Fruit fly (Drosophila melanogaster) whole organism, pupa: ENCODE data around the gene SK.
A peak's percentile ranks its signal among the peaks of the same experiment; 100 is the strongest.

Experiments
- CG10348 ChIP-seq: fragments of 200-800 bp; sonication (Bioruptor generic); IDR thresholded peaks from 2 replicates; pipeline ENCODE4 v1.3.6; 2022; ENCODE audit warnings: missing biosample characterization, missing genetic modification characterization
- CG12605 ChIP-seq: fragments of 200-800 bp; sonication (Bioruptor generic); IDR thresholded peaks from 2 replicates; pipeline ENCODE4 v1.3.6; 2022; ENCODE audit warnings: missing biosample characterization, missing genetic modification characterization
- CG13204 ChIP-seq: fragments of 200-800 bp; sonication (Bioruptor generic); optimal IDR thresholded peaks from 2 replicates; lab custom pipeline; 2018; ENCODE audit warnings: missing biosample characterization, mild to moderate bottlenecking, missing genetic modification characterization, moderate library complexity
- CG14655 ChIP-seq: fragments of 200-800 bp; sonication (Bioruptor generic); optimal IDR thresholded peaks from 3 replicates; lab custom pipeline; 2017; ENCODE audit warnings: mild to moderate bottlenecking, missing biosample characterization, missing genetic modification reagents, missing genetic modification characterization
- CG15710 ChIP-seq: fragments of 200-800 bp; sonication (Bioruptor generic); optimal IDR thresholded peaks from 2 replicates; lab custom pipeline; 2018; ENCODE audit warnings: missing biosample characterization, mild to moderate bottlenecking, missing genetic modification characterization, moderate library complexity
- CG17806 ChIP-seq: fragments of 200-800 bp; sonication (Bioruptor generic); optimal IDR thresholded peaks from 2 replicates; lab custom pipeline; 2018; ENCODE audit warnings: missing biosample characterization, mild to moderate bottlenecking, missing genetic modification characterization, moderate library complexity
- CG32121 ChIP-seq: fragments of 200-800 bp; sonication (Bioruptor generic); IDR thresholded peaks from 2 replicates; pipeline ENCODE4 v1.3.6; 2022; ENCODE audit warnings: missing biosample characterization, missing genetic modification characterization
- CG34367 ChIP-seq: fragments of 200-800 bp; sonication (Bioruptor generic); optimal IDR thresholded peaks from 2 replicates; lab custom pipeline; 2018; ENCODE audit warnings: missing biosample characterization, mild to moderate bottlenecking, missing genetic modification characterization
- CG4496 ChIP-seq: fragments of 200-800 bp; sonication (Bioruptor generic); IDR thresholded peaks from 3 replicates; pipeline ENCODE4 v1.3.6; 2022; ENCODE audit warnings: missing biosample characterization, missing genetic modification characterization
- CG8159 ChIP-seq: fragments of 200-800 bp; sonication (Bioruptor generic); optimal IDR thresholded peaks from 3 replicates; lab custom pipeline; 2018; ENCODE audit warnings: missing biosample characterization, mild to moderate bottlenecking, missing genetic modification characterization, moderate library complexity
- CG8301 ChIP-seq: fragments of 200-800 bp; sonication (Bioruptor generic); optimal IDR thresholded peaks from 2 replicates; lab custom pipeline; 2018; ENCODE audit warnings: missing biosample characterization, mild to moderate bottlenecking, missing genetic modification characterization
- CG9948 ChIP-seq: fragments of 200-800 bp; sonication (Bioruptor generic); optimal IDR thresholded peaks from 2 replicates; lab custom pipeline; 2018; ENCODE audit warnings: missing biosample characterization, mild to moderate bottlenecking, missing genetic modification characterization, moderate library complexity
- D1 ChIP-seq: fragments of 200-800 bp; sonication (Bioruptor generic); optimal IDR thresholded peaks from 2 replicates; lab custom pipeline; 2018; ENCODE audit warnings: missing biosample characterization, mild to moderate bottlenecking, missing genetic modification characterization, moderate library complexity
- EcR ChIP-seq: fragments of 200-800 bp; sonication (Bioruptor generic); optimal IDR thresholded peaks from 3 replicates; lab custom pipeline; 2019; ENCODE audit warnings: missing biosample characterization, missing genetic modification characterization, mild to moderate bottlenecking, moderate library complexity, missing genetic modification reagents
- Ets98B ChIP-seq: fragments of 200-800 bp; sonication (Bioruptor generic); IDR thresholded peaks from 2 replicates; pipeline ENCODE4 v1.3.6; 2022; ENCODE audit warnings: missing biosample characterization, missing genetic modification characterization
- Pif1A ChIP-seq: fragments of 200-800 bp; sonication (Bioruptor generic); optimal IDR thresholded peaks from 3 replicates; lab custom pipeline; 2016; ENCODE audit warnings: missing biosample characterization, missing genetic modification characterization
- Pif1B ChIP-seq: fragments of 200-800 bp; sonication (Bioruptor generic); optimal IDR thresholded peaks from 3 replicates; lab custom pipeline; 2016; ENCODE audit warnings: missing biosample characterization, missing genetic modification characterization
- Snoo ChIP-seq: fragments of 200-800 bp; sonication (Bioruptor generic); optimal IDR thresholded peaks from 3 replicates; lab custom pipeline; 2017; ENCODE audit warnings: missing biosample characterization, mild to moderate bottlenecking, missing genetic modification characterization, inconsistent platforms
- fd96Ca ChIP-seq: fragments of 200-800 bp; sonication (Bioruptor generic); IDR thresholded peaks from 3 replicates; pipeline ENCODE4 v1.3.6; 2022; ENCODE audit warnings: missing biosample characterization, missing genetic modification characterization
- gl ChIP-seq: fragments of 200-800 bp; sonication (Bioruptor generic); optimal IDR thresholded peaks from 2 replicates; lab custom pipeline; 2018; ENCODE audit warnings: missing biosample characterization, mild to moderate bottlenecking, missing genetic modification characterization
- rn ChIP-seq: fragments of 200-800 bp; sonication (Bioruptor generic); IDR thresholded peaks from 2 replicates; pipeline ENCODE4 v1.3.6; 2022; ENCODE audit warnings: missing biosample characterization, missing genetic modification characterization

Gene SK

dm6 chrX:5408869-5409268, 68.8 kb downstream of the SK start:
- TF ChIP-seq Pif1A (GFP tag; lab: Kevin White, UChicago) (no peak), CG17806 (tag; lab: Kevin White, UChicago) (no peak), CG13204 (no peak), CG14655 (GFP tag; lab: Kevin White, UChicago) (no peak), CG8301 (no peak), fd96Ca (GFP tag; lab: Robert Waterston, UW) (no peak), CG34367 (no peak), rn (GFP tag; lab: Robert Waterston, UW) (no peak), gl (tag; lab: Kevin White, UChicago) (no peak), CG8159 (no peak), EcR (GFP tag; lab: Kevin White, UChicago) (no peak), Ets98B (GFP tag; lab: Robert Waterston, UW) (no peak), D1 (tag; lab: Kevin White, UChicago) (no peak), CG10348 (GFP tag; lab: Robert Waterston, UW) (no peak), Snoo (tag; lab: Kevin White, UChicago) (no peak), Pif1B (GFP tag; lab: Kevin White, UChicago) (no peak), CG15710 (no peak)

dm6 chrX:5410749-5411148, 70.7 kb downstream of the SK start, which contains the start of gene NAAT1:
TSS of gene NAAT1 (minus strand) at chrX:5410849.
- TF ChIP-seq CG14655 (GFP tag; lab: Kevin White, UChicago) (no peak), CG15710 (no peak), CG8159 (no peak), CG10348 (GFP tag; lab: Robert Waterston, UW) (no peak), Pif1B (GFP tag; lab: Kevin White, UChicago) (no peak), gl (tag; lab: Kevin White, UChicago) (no peak), D1 (tag; lab: Kevin White, UChicago) (no peak), Ets98B (GFP tag; lab: Robert Waterston, UW) (no peak), Pif1A (GFP tag; lab: Kevin White, UChicago) (no peak), CG34367 (no peak), CG13204 (no peak), CG4496 (GFP tag; lab: Robert Waterston, UW) (no peak), CG8301 (no peak), EcR (GFP tag; lab: Kevin White, UChicago) (no peak)

dm6 chrX:5417836-5418554, 78.0 kb downstream of the SK start:
- no peak for TF ChIP-seq rn (GFP tag; lab: Robert Waterston, UW)
- TF ChIP-seq CG4496 (GFP tag; lab: Robert Waterston, UW): no peak
- no peak for TF ChIP-seq Ets98B (GFP tag; lab: Robert Waterston, UW)
- TF ChIP-seq D1 (tag; lab: Kevin White, UChicago): no peak
- no peak for TF ChIP-seq fd96Ca (GFP tag; lab: Robert Waterston, UW)
- no peak for TF ChIP-seq gl (tag; lab: Kevin White, UChicago)
- TF ChIP-seq CG12605 (GFP tag; lab: Robert Waterston, UW): no peak
- no peak for TF ChIP-seq CG32121 (GFP tag; lab: Robert Waterston, UW)
- no peak for TF ChIP-seq Pif1B (GFP tag; lab: Kevin White, UChicago)
- no peak for TF ChIP-seq CG15710
- no peak for TF ChIP-seq CG14655 (GFP tag; lab: Kevin White, UChicago)
- no peak for TF ChIP-seq CG9948
- no peak for TF ChIP-seq CG13204
- TF ChIP-seq CG17806 (tag; lab: Kevin White, UChicago): no peak
- no peak for TF ChIP-seq EcR (GFP tag; lab: Kevin White, UChicago)
- no peak for TF ChIP-seq Pif1A (GFP tag; lab: Kevin White, UChicago)
- no peak for TF ChIP-seq CG10348 (GFP tag; lab: Robert Waterston, UW)

dm6 chrX:5418555-5419044, 78.6 kb downstream of the SK start:
- TF ChIP-seq CG12605 (GFP tag; lab: Robert Waterston, UW): no peak
- no peak for TF ChIP-seq CG15710
- no peak for TF ChIP-seq Pif1B (GFP tag; lab: Kevin White, UChicago)
- no peak for TF ChIP-seq CG13204
- TF ChIP-seq CG8159: no peak
- TF ChIP-seq CG9948: no peak
- TF ChIP-seq Ets98B (GFP tag; lab: Robert Waterston, UW): no peak
- no peak for TF ChIP-seq CG17806 (tag; lab: Kevin White, UChicago)
- no peak for TF ChIP-seq Pif1A (GFP tag; lab: Kevin White, UChicago)
- TF ChIP-seq fd96Ca (GFP tag; lab: Robert Waterston, UW): no peak
- TF ChIP-seq CG4496 (GFP tag; lab: Robert Waterston, UW): no peak
- no peak for TF ChIP-seq gl (tag; lab: Kevin White, UChicago)
- TF ChIP-seq CG10348 (GFP tag; lab: Robert Waterston, UW): no peak
- no peak for TF ChIP-seq EcR (GFP tag; lab: Kevin White, UChicago)
- no peak for TF ChIP-seq CG14655 (GFP tag; lab: Kevin White, UChicago)
- no peak for TF ChIP-seq Snoo (tag; lab: Kevin White, UChicago)
- TF ChIP-seq CG8301: no peak

- TF ChIP-seq EcR (GFP tag; lab: Kevin White, UChicago) (no peak), D1 (tag; lab: Kevin White, UChicago) (no peak), CG8159 (peak; percentile 32), CG14655 (GFP tag; lab: Kevin White, UChicago) (no peak), CG13204 (no peak), gl (tag; lab: Kevin White, UChicago) (no peak), CG34367 (peak; percentile 8), CG10348 (GFP tag; lab: Robert Waterston, UW) (no peak), CG8301 (peak; percentile 61), Pif1A (GFP tag; lab: Kevin White, UChicago) (peak; percentile 40), fd96Ca (GFP tag; lab: Robert Waterston, UW) (peak; percentile 64; the same call in 1 of the 3 replicates), CG9948 (peak; percentile 27), rn (GFP tag; lab: Robert Waterston, UW) (0 out of 2 replicates have a peak, but pooled peaks have one; percentile 27), CG15710 (peak; percentile 37), CG4496 (GFP tag; lab: Robert Waterston, UW) (peak; percentile 69; the same call in 2 of the 3 replicates), CG32121 (GFP tag; lab: Robert Waterston, UW) (peak; percentile 65), CG12605 (GFP tag; lab: Robert Waterston, UW) (peak; percentile 42; the same call in 1 of the 2 replicates), Pif1B (GFP tag; lab: Kevin White, UChicago) (peak; percentile 29), Snoo (tag; lab: Kevin White, UChicago) (no peak), Ets98B (GFP tag; lab: Robert Waterston, UW) (peak; percentile 53), CG17806 (tag; lab: Kevin White, UChicago) (peak; percentile 8)
Measured at dm6 chrX:5419045-5419901, 79.2 kb downstream of the SK start.
